Worm (Caenorhabditis elegans): ENCODE data around the gene Y27F2A.8.
"Not testable (repeated sequence)": the region's sequence is repeated elsewhere in the genome, so short reads cannot be mapped to it uniquely, and the experiment has no call there.

The Y27F2A.8 gene

DNA sequence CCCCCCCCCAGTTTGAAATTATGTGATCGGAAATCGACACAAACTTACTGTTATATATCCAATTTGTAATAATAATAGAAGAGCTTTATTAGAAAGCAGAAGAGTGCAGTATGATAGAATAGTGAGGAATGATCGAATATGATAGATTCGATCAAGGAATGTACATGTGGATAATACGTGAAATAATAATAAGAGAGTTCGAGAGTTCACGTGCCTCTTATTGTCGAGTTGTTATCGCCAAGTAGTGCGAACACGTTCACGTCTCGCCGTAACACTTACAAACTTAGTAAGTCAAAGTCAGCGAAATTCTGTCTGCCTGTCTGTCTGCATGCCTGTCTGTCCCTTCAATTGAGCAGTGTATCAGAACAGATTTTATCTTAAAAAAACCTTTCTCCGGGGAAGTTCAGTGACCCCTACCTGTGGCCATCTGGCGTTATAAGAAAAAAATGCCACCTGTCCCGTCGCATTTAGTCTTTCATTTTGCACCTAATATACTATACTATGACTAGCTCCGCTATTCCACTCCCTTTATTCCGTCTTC, at the start of gene Y27F2A.8, which contains the start of gene Y27F2A.6:
Y27F2A.8 (plus strand) TSS at position 491 of the 541 bp plus-strand sequence.
Y27F2A.6 (minus strand) TSS at position 101 of the 541 bp plus-strand sequence.
- TF ChIP-seq W03F9.2, him-1, dao-5 (tag; optimal IDR thresholded peaks at IDR 0.05): not testable (repeated sequence)

DNA sequence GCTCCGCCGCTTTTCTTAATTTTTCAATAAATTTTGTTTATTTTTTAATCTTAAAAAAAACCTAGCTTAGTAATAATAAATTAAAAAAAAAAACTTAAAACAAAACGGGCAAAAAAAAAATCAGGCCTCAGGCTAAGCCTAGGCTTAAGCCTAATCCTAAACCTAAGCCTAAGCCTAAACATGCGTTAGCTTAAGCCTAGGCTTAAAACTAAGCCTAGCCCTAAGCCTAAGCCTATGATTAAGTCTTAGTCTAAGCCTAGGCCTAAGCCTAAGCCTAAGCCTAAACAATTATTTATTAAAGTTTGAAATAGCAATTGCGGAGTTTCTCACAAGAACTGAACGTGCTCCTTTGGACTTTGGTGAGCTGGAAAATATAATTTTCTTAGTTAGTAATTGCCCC, 48.3 kb upstream of the Y27F2A.8 start:
- TF ChIP-seq dao-5 (tag; optimal IDR thresholded peaks at IDR 0.05): no peak
- TF ChIP-seq W03F9.2 (tag; optimal IDR thresholded peaks at IDR 0.05): no peak
- TF ChIP-seq him-1 (tag; optimal IDR thresholded peaks at IDR 0.05): no peak

DNA sequence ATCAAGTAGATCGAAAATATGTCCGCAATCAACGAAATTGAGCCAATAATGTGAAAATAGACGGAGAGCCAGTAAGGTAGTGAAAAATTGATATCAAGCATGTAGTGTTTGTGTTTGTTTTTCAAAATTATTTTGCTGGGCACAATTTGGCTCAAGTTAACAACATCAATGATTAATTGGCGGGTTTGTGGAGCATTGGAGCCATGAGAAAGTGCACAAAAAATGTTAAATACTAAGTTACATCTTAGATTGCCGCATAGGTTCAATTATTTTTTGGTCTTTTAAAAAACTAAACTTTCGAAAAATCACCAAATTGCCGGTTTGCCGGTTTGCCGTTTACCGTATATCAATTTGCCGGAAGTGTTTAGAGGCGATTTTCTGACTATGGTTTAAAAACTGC, 45.8 kb upstream of the Y27F2A.8 start, which contains the start of gene sri-54:
sri-54 (minus strand) TSS at position 101 of the 400 bp plus-strand sequence.
- TF ChIP-seq dao-5 (tag; optimal IDR thresholded peaks at IDR 0.05) (no peak), him-1 (tag; optimal IDR thresholded peaks at IDR 0.05) (no peak)

DNA sequence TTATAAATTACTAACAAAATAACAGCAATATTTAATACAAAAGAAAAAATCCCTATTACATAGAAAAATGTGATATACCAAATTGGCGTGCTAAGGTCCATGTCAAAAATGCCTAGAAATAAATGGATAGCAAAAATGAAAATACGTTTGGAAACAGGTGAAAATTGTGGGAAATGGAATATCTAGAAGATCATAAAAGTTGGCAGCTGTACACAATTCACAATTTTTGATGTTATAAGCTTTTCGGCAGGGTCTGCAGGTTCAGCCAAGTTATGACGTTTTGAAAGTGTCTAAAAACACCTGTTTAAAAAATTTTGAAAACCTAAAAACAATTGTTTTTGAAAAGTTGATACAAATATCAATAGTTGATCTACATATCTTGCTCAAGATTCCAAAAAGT, 40.7 kb upstream of the Y27F2A.8 start, which contains the start of gene sri-42:
sri-42 (minus strand) TSS at position 101 of the 400 bp plus-strand sequence.
- not testable (repeated sequence) for TF ChIP-seq him-1, W03F9.2, dao-5 (tag; optimal IDR thresholded peaks at IDR 0.05)

DNA sequence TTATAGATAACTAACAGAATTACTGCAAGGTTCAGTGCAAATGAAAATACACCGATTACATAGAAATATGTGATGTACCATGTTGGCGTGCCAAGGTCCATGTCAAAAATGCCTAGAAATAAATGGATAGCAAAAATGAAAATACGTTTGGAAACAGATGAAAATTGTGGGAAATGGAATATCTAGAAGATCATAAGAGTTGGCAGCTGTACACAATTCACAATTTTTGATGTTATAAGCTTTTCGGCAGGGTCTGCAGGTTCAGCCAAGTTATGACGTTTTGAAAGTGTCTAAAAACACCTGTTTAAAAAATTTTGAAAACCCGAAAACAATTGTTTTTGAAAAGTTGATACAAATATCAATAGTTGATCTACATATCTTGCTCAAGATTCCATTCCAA, 39.0 kb upstream of the Y27F2A.8 start, which contains the start of gene sri-43:
sri-43 (minus strand) TSS at position 101 of the 400 bp plus-strand sequence.
- not testable (repeated sequence) for TF ChIP-seq dao-5, W03F9.2, him-1 (tag; optimal IDR thresholded peaks at IDR 0.05)

DNA sequence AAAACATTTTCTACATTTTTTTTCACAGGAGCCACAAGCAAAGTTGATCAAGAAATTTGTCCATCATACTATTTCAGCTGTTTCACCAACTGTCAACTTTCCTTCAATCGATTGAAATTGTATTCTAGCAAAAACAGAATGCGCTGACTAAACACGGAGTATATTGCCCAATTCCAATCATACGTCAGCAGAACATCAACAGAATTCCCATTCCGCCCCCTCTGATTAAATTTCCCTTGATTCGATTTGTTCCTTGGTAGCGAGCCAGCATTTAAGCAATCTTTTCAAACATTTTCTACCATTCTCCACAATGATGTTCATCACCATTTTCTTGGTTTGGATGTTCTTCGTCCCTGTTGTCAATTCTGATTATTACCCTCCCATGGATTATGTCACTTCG, 37.7 kb upstream of the Y27F2A.8 start, which contains the start of gene T10D4.15:
T10D4.15 (plus strand) TSS at position 301 of the 400 bp plus-strand sequence.
- no peak for TF ChIP-seq him-1 (tag; optimal IDR thresholded peaks at IDR 0.05)
- TF ChIP-seq dao-5 (tag; optimal IDR thresholded peaks at IDR 0.05): no peak
- no peak for TF ChIP-seq W03F9.2 (tag; optimal IDR thresholded peaks at IDR 0.05)

DNA sequence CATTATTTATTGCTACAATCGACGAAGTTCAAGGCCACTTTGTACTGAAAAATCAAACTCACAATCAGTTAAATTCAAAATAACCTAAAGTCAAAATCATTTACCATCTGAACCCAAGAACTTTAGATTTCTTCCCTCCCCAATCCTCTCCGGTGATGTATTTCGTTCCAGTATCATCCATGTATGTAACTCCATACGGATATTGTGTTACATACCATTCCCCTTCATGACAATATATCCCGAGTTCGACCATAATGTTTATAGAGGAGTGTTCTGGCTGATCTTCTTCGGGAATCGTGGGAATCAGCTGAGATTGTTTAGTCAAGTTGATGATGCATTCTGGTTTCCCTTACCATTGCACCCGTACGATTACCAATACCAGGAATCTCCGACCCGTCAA, 35.2 kb upstream of the Y27F2A.8 start:
- TF ChIP-seq dao-5 (tag; optimal IDR thresholded peaks at IDR 0.05): no peak
- TF ChIP-seq W03F9.2 (tag; optimal IDR thresholded peaks at IDR 0.05): no peak
- TF ChIP-seq him-1 (tag; optimal IDR thresholded peaks at IDR 0.05): no peak

DNA sequence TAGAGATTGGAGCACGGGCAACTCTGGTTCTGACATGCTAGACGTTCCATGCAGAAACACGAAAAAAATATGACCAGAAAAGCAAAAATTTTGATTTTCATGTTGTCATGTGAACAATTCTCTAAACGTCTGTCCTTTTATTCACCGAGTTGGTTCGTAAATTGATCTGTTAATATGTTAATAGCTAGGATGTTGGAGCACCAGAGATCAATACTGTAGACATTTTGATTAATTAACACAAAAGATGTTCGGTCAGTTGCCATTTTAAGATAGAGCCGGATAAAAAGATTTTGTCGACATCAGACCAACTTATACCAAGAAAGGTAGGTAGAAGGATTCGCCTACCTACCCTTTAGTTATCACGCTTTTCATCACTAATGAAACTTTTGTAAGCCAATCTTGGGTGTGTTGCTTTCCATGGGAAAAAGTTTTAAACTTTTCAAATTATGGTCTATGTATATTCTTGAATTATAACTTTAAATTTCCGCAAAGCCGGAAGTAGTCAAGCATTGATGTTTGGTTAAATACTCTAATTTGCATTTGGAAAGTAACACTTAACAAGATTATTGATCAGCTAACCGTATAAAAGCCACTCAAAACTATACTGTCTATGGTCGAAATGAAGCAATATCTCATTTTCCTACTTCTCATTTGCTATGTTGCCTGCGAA, 33.9 kb upstream of the Y27F2A.8 start, which contains the start of the genes T10D4.11 and T10D4.1:
T10D4.11 (minus strand) TSS at position 101 of the 670 bp plus-strand sequence.
T10D4.1 (plus strand) TSS at position 620 of the 670 bp plus-strand sequence.
- TF ChIP-seq W03F9.2 (tag; optimal IDR thresholded peaks at IDR 0.05) (no peak), dao-5 (tag; optimal IDR thresholded peaks at IDR 0.05) (no peak), him-1 (tag; optimal IDR thresholded peaks at IDR 0.05) (no peak)

DNA sequence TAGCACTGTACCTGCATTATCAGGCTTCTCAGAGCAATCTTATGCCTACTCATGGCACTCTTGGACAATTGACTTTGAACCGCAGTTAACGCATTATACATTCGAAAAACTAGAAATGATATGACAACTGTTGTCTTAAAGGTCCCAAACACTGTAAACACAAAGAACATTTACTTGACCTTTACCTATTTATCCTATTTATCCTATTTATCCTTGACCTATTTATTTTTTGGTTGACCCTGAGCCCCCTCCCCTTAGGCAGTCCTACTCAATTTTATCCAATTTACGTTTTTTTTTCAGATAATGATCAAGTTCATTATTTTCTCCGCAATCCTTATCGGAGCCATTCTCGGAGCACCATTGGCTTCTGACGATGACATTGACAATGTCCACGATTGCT, 32.0 kb upstream of the Y27F2A.8 start, which contains the start of the genes T10D4.14 and T10D4.19:
T10D4.14 (minus strand) TSS at position 101 of the 400 bp plus-strand sequence.
T10D4.19 (plus strand) TSS at position 304 of the 400 bp plus-strand sequence.
- no peak for TF ChIP-seq him-1 (tag; optimal IDR thresholded peaks at IDR 0.05)
- no peak for TF ChIP-seq W03F9.2 (tag; optimal IDR thresholded peaks at IDR 0.05)
- TF ChIP-seq dao-5 (tag; optimal IDR thresholded peaks at IDR 0.05): no peak

DNA sequence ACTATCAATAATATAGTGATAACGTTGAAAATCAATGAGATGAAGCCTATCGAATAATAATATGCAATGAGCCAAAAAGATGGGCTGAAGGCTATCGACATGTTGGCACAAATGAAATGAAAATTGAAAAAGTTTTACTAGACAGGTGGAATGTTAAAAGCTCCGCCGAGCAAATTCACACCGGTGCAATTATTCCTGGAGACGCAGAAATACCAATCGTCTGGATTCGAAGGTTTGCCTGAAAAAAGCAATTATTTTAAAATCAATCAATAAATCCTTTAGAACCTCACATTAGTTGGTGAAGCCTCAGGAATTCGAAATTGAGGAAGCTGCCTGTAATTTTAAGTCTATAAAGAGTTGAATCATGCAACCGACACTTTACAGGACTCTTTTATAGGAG, 29.2 kb upstream of the Y27F2A.8 start, which contains the start of gene sri-32:
sri-32 (minus strand) TSS at position 101 of the 400 bp plus-strand sequence.
- TF ChIP-seq dao-5 (tag; optimal IDR thresholded peaks at IDR 0.05) (no peak), him-1 (tag; optimal IDR thresholded peaks at IDR 0.05) (no peak)

DNA sequence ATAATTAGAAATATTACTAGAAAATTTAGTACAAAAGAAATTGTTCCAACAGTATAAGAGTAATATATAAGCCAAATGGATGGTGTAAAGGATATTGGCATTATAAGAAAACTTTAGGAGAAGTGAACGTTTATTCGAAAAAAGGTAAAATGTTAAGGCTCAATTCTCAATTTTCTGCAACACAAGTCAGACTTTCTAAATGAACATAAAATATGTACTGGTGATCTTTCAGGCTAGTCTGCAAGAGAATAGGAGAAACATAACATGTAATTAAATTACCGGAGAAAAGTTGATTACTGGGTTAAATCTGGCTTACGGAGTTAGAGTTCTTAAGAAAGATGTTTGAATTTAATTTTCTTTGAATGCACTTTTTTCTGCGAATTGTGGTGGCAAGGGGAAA, 26.8 kb upstream of the Y27F2A.8 start, which contains the start of gene sri-33:
sri-33 (minus strand) TSS at position 101 of the 400 bp plus-strand sequence.
- TF ChIP-seq W03F9.2 (tag; optimal IDR thresholded peaks at IDR 0.05): no peak
- no peak for TF ChIP-seq him-1 (tag; optimal IDR thresholded peaks at IDR 0.05)
- no peak for TF ChIP-seq dao-5 (tag; optimal IDR thresholded peaks at IDR 0.05)

DNA sequence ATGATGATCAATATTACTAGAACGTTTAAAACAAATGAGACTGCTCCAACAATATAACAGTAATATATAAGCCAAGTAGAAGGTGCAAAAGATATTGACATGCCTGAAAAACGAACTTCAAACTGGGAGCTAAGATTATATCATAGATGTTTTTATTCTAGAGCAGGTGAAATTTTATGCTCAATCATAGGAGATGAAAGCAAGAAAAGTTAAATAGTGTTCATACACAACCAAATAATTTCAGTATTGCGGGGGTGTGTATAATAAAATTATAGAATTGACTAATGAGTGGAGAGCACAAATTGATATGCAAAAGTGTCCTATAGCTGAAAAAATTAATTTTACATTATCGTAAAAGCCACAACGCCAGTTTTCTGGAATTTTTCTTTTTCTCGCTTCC, 24.6 kb upstream of the Y27F2A.8 start, which contains the start of gene sri-34:
sri-34 (minus strand) TSS at position 101 of the 400 bp plus-strand sequence.
- TF ChIP-seq him-1 (tag; optimal IDR thresholded peaks at IDR 0.05): no peak
- TF ChIP-seq dao-5 (tag; optimal IDR thresholded peaks at IDR 0.05): no peak
- TF ChIP-seq W03F9.2 (tag; optimal IDR thresholded peaks at IDR 0.05): no peak

DNA sequence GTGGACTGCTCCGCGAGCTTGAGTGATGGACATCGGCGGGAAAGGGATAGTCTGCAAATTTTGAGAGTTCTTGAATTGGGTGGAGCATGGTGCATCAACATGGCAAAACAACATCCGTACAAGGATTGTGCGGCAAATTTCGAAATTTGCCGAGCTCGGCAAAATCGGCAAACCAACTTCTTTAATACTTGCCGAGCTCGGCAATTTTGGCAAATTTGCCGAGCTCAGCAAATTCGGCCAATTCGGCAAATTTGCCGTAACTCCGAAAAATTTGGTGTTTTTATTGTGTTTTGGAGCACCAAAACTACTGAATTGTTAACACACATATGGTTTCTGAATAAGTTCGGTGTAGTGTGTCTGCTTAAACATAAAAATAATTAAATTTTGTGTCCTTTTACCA, 13.5 kb upstream of the Y27F2A.8 start, which contains the start of gene fbxc-55:
fbxc-55 (minus strand) TSS at position 101 of the 400 bp plus-strand sequence.
- TF ChIP-seq W03F9.2 (tag; optimal IDR thresholded peaks at IDR 0.05) (no peak), him-1 (tag; optimal IDR thresholded peaks at IDR 0.05) (no peak), dao-5 (tag; optimal IDR thresholded peaks at IDR 0.05) (no peak)
